Fruit fly (Drosophila melanogaster) whole organism, adult: Measurements from ENCODE around the gene CG4022.

ENCODE experiments used
- CG11617 ChIP-seq: fragments of 200-800 bp; sonication (Bioruptor generic); optimal IDR thresholded peaks from 2 replicates; lab custom pipeline; 2017; ENCODE audit warnings: mild to moderate bottlenecking, missing biosample characterization, missing genetic modification reagents, missing genetic modification characterization
- CG1620 ChIP-seq: fragments of 200-800 bp; sonication (Bioruptor generic); optimal IDR thresholded peaks from 2 replicates; lab custom pipeline; 2016; ENCODE audit warnings: missing biosample characterization, missing genetic modification characterization
- CG7045 ChIP-seq: fragments of 200-800 bp; sonication (Bioruptor generic); optimal IDR thresholded peaks from 2 replicates; lab custom pipeline; 2017; ENCODE audit warnings: missing biosample characterization, mild to moderate bottlenecking, missing genetic modification characterization
- Clk ChIP-seq: fragments of 200-800 bp; sonication (Bioruptor generic); optimal IDR thresholded peaks from 2 replicates; lab custom pipeline; 2017; ENCODE audit warnings: missing biosample characterization, missing genetic modification characterization
- Hr96 ChIP-seq: fragments of 200-800 bp; sonication (Bioruptor generic); optimal IDR thresholded peaks from 2 replicates; lab custom pipeline; 2016; ENCODE audit warnings: missing biosample characterization, missing genetic modification characterization
- Mnt ChIP-seq: fragments of 200-800 bp; sonication (Bioruptor generic); optimal IDR thresholded peaks from 2 replicates; lab custom pipeline; 2016; ENCODE audit warnings: missing biosample characterization, mild to moderate bottlenecking, missing genetic modification characterization
- bab1 ChIP-seq: fragments of 200-800 bp; sonication (Bioruptor generic); optimal IDR thresholded peaks from 3 replicates; lab custom pipeline; 2019; ENCODE audit warnings: missing biosample characterization, mild to moderate bottlenecking, missing genetic modification characterization, moderate library complexity
- cnc ChIP-seq, 2 experiments: fragments of >200 bp; optimal IDR thresholded peaks; 2 replicates each; lab custom pipeline; 2017
- kay ChIP-seq: fragments of 200-800 bp; sonication (Bioruptor generic); peaks from one replicate; lab custom pipeline; 2016; ENCODE audit warnings: missing biosample characterization, missing genetic modification characterization, borderline replicate concordance
- ovo ChIP-seq: fragments of 200-800 bp; sonication (Bioruptor generic); optimal IDR thresholded peaks from 2 replicates; lab custom pipeline; 2016; ENCODE audit warnings: missing biosample characterization, missing genetic modification characterization
- pad ChIP-seq: fragments of 200-800 bp; sonication (Bioruptor generic); optimal IDR thresholded peaks from 3 replicates; lab custom pipeline; 2017; ENCODE audit warnings: missing biosample characterization, missing genetic modification characterization, mild to moderate bottlenecking, moderate library complexity, missing genetic modification reagents
- toe ChIP-seq: fragments of 200-800 bp; sonication (Bioruptor generic); optimal IDR thresholded peaks from 2 replicates; lab custom pipeline; 2016; ENCODE audit warnings: missing biosample characterization, missing genetic modification characterization

DNA sequence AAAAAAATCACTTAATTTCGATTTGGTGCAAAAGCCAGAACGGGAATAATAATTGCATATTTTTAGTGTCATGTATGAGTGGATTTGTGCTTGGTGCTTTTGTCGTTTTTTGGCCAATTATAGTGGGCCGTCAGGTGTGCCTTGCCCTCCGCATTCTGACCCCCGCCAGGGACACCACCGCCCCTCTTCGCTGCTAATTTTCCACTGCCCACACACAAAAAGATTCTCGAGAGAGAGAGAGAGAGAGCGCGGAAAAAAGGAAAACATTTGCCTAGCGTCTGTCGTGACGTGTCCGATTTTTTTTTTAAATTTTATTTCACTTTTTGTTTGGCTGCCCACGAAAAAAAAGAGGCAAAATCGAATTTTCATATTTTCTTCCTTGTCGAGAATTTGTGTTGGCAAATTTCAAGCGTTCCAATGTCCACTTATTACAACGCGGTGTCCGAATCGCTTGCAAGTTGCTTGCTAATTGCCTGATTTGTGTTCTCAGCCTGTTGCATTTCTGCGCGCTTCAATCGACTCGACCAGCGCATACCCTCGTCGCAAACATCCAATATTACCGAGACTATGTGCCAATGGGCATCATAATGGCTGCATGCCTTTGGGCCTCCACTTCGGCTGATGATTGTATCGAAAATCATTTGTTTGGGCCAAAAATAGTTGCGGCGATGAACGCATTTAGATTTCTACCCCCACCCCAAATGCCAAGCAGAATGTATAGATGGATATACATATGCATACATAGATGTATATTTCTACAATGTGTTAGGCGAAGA, 21.4 kb upstream of the CG4022 start:
- no peak for TF ChIP-seq CG7045 (GFP tag; lab: Kevin White, UChicago)
- TF ChIP-seq Clk (GFP tag; lab: Kevin White, UChicago): no peak
- no peak for TF ChIP-seq CG11617 (GFP tag; lab: Kevin White, UChicago)
- TF ChIP-seq Hr96 (GFP tag; lab: Kevin White, UChicago): no peak
- TF ChIP-seq cnc (optimal IDR thresholded peaks at IDR 0.05; lab: Kevin White, UChicago): no peak
- no peak for TF ChIP-seq pad (GFP tag; lab: Kevin White, UChicago)
- no peak for TF ChIP-seq Mnt (GFP tag; lab: Kevin White, UChicago)
- TF ChIP-seq kay (GFP tag; lab: Kevin White, UChicago): no peak
- TF ChIP-seq toe (GFP tag; lab: Kevin White, UChicago): no peak
- TF ChIP-seq CG1620 (GFP tag; lab: Kevin White, UChicago): no peak
- no peak for TF ChIP-seq ovo
- no peak for TF ChIP-seq bab1 (GFP tag; lab: Kevin White, UChicago)
